Fruit fly (Drosophila melanogaster): Measurements from ENCODE around the gene CG2839.

The CG2839 gene

dm6 chr2L:674923-675322, 49.5 kb downstream of the CG2839 start:
- TF ChIP-seq noc (tag; optimal IDR thresholded peaks at IDR 0.05): no peak
